Fruit fly (Drosophila melanogaster): ENCODE measurements around the gene His4r.

His4r gene

DNA sequence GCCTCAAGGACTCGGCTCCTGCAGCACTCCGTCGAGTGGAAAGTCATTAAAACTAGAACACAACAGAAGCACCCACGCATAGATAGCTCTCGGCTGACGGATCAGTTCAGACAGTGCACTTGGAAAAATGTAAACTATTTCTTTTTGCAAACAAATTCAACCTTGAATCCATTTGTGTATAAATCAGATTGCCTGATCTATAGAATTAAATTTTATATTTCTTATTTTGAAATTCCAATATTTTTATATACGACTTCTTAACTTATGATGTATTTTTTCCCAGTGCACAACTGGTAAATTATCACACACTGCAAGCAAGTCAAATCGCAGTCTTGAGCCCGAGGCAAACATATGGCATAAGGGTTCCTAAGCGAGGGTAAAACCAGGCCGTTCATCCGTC is 49.2 kb downstream of the His4r start (continued):
- TF ChIP-seq Stat92E (GFP tag; optimal IDR thresholded peaks at IDR 0.05) (peak in 1 of 3 experiments; percentile 46), toy (GFP tag; IDR thresholded peaks at IDR 0.05) (no peak), vvl (GFP tag; IDR thresholded peaks at IDR 0.05) (peak; percentile 77), CG16813 (GFP tag; IDR thresholded peaks at IDR 0.05; ENCODE audit: partially characterized antibody) (no peak), psq (GFP tag; optimal IDR thresholded peaks at IDR 0.05) (no peak), klu (GFP tag; IDR thresholded peaks at IDR 0.05) (no peak), z (GFP tag; IDR thresholded peaks at IDR 0.05) (peak; percentile 51; the same call in 1 of the 3 replicates), CG18262 (tag; optimal IDR thresholded peaks at IDR 0.05) (peak; percentile 89), Mes4 (GFP tag; optimal IDR thresholded peaks at IDR 0.05) (no peak), CG12071 (GFP tag; optimal IDR thresholded peaks at IDR 0.05) (no peak), bab2 (GFP tag; optimal IDR thresholded peaks at IDR 0.05) (peak; percentile 41), hb (GFP tag; IDR thresholded peaks at IDR 0.05; ENCODE audit: partially characterized antibody) (no peak), lov (optimal IDR thresholded peaks at IDR 0.05) (no peak), lov (GFP tag; IDR thresholded peaks at IDR 0.05) (0 out of 3 replicates have a peak, but pooled peaks have one; percentile 84), dimm (GFP tag; IDR thresholded peaks at IDR 0.05) (no peak), Ssrp (tag; optimal IDR thresholded peaks at IDR 0.05) (peak; percentile 67), ap (GFP tag; IDR thresholded peaks at IDR 0.05) (0 out of 2 replicates have a peak, but pooled peaks have one; percentile 17), scrt (GFP tag; optimal IDR thresholded peaks at IDR 0.05) (no peak), dan (GFP tag; IDR thresholded peaks at IDR 0.05) (peak; percentile 63; the same call in 1 of the 2 replicates), CG2875 (GFP tag; optimal IDR thresholded peaks at IDR 0.05) (peak; percentile 63), zf30C (GFP tag; optimal IDR thresholded peaks at IDR 0.05) (peak; percentile 82), CG8944 (GFP tag; optimal IDR thresholded peaks at IDR 0.05) (no peak), so (GFP tag; IDR thresholded peaks at IDR 0.05) (peak; percentile 75; the same call in 1 of the 3 replicates), CG3726 (GFP tag; IDR thresholded peaks at IDR 0.05) (0 out of 3 replicates have a peak, but pooled peaks have one; percentile 67), Poxn (GFP tag; IDR thresholded peaks at IDR 0.05) (no peak), maf-S (GFP tag; optimal IDR thresholded peaks at IDR 0.05) (no peak), nerfin-1 (tag; optimal IDR thresholded peaks at IDR 0.05) (peak; percentile 64), caup (GFP tag; optimal IDR thresholded peaks at IDR 0.05; ENCODE audit: severe bottlenecking) (no peak), sug (tag; optimal IDR thresholded peaks at IDR 0.05) (no peak), jumu (GFP tag; optimal IDR thresholded peaks at IDR 0.05) (no peak), CG14441 (GFP tag; IDR thresholded peaks at IDR 0.05) (no peak), ro (GFP tag; IDR thresholded peaks at IDR 0.05) (peak; percentile 63; the same call in 1 of the 2 replicates), CG6854 (GFP tag; optimal IDR thresholded peaks at IDR 0.05) (no peak), zen (tag; optimal IDR thresholded peaks at IDR 0.05) (peak; percentile 94), fd3F (GFP tag; optimal IDR thresholded peaks at IDR 0.05) (no peak), CG7271 (tag; optimal IDR thresholded peaks at IDR 0.05) (peak; percentile 34), CG34376 (GFP tag; optimal IDR thresholded peaks at IDR 0.05) (no peak), br (optimal IDR thresholded peaks at IDR 0.05) (no peak), ken (GFP tag; IDR thresholded peaks at IDR 0.05) (peak; percentile 50; the same call in 1 of the 3 replicates), Rfx (GFP tag; IDR thresholded peaks at IDR 0.05) (peak; percentile 29; the same call in 1 of the 2 replicates), CG10321 (GFP tag; IDR thresholded peaks at IDR 0.05) (no peak), CG31441 (GFP tag; IDR thresholded peaks at IDR 0.05) (peak; percentile 86), phol (tag; optimal IDR thresholded peaks at IDR 0.05) (peak; percentile 79), HLH54F (GFP tag; optimal IDR thresholded peaks at IDR 0.05) (no peak), Atf3 (GFP tag; optimal IDR thresholded peaks at IDR 0.05) (peak; percentile 3), CG2712 (tag; optimal IDR thresholded peaks at IDR 0.05) (peak; percentile 90), CG34422 (GFP tag; IDR thresholded peaks at IDR 0.05) (no peak), Atf-2 (GFP tag; optimal IDR thresholded peaks at IDR 0.05) (peak; percentile 28), pb (GFP tag; optimal IDR thresholded peaks at IDR 0.05) (no peak), CG7786 (GFP tag; optimal IDR thresholded peaks at IDR 0.05) (no peak), lmd (GFP tag; IDR thresholded peaks at IDR 0.05) (peak; percentile 67), Jarid2 (GFP tag; optimal IDR thresholded peaks at IDR 0.05) (no peak)
